Worm (Caenorhabditis elegans): ENCODE results near the gene chl-1.

Gene chl-1

DNA sequence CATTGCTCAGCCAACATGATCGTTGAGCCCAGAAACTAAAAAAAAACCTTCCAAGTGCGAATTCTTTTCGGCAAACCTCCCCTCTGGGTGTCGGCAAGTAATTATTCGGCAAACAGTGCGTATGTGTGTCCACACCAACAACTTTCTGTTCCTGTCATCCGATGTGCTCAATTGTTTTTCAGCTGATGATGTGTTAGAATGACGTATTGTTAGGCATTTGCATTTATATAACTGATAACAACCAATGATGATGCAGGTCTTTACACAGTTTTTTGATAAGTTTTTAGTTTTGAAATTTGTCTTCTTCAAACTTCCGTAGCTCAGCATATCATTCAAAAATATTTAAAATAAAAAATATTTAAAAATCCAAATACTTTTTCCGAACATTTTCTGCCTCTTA lies 26.1 kb downstream of the chl-1 start (continued):
- TF ChIP-seq hlh-30 (tag; optimal IDR thresholded peaks at IDR 0.05; ENCODE audit: insufficient read depth) (no peak), egl-43 (GFP tag; IDR thresholded peaks at IDR 0.05) (no peak), nhr-48 (tag; optimal IDR thresholded peaks at IDR 0.05) (no peak), madf-5 (GFP tag; IDR thresholded peaks at IDR 0.05) (no peak), pqm-1 (tag; optimal IDR thresholded peaks at IDR 0.05) (peak; percentile 73), daf-16 (GFP tag; optimal IDR thresholded peaks at IDR 0.05) (no peak), daf-16 (tag; optimal IDR thresholded peaks at IDR 0.05) (peak; percentile 75), jun-1 (tag; optimal IDR thresholded peaks at IDR 0.05) (no peak), cey-2 (tag; optimal IDR thresholded peaks at IDR 0.05; ENCODE audit: borderline replicate concordance, insufficient read depth) (no peak), dmd-6 (GFP tag; IDR thresholded peaks at IDR 0.05) (peak; percentile 49), F37D6.2 (tag; optimal IDR thresholded peaks at IDR 0.05) (no peak), mdl-1 (tag; optimal IDR thresholded peaks at IDR 0.05) (no peak), attf-4 (tag; optimal IDR thresholded peaks at IDR 0.05) (no peak), arid-1 (GFP tag; conservative IDR thresholded peaks at IDR 0.05) (no peak), hif-1 (tag; optimal IDR thresholded peaks at IDR 0.05) (peak in 1 of 2 experiments; percentile 25), nhr-28 (tag; optimal IDR thresholded peaks at IDR 0.05) (peak; percentile 69), ZK337.2 (GFP tag; IDR thresholded peaks at IDR 0.05) (no peak), ama-1 (optimal IDR thresholded peaks at IDR 0.05) (no peak), T20F7.1 (GFP tag; optimal IDR thresholded peaks at IDR 0.05) (no peak), duxl-1 (tag; optimal IDR thresholded peaks at IDR 0.05; ENCODE audit: poor library complexity) (no peak), zag-1 (tag; optimal IDR thresholded peaks at IDR 0.05) (no peak), pha-4 (GFP tag; IDR thresholded peaks at IDR 0.05) (no peak), pha-4 (tag; optimal IDR thresholded peaks at IDR 0.05) (no peak), lin-13 (GFP tag; optimal IDR thresholded peaks at IDR 0.05) (no peak), Y105C5A.15 (GFP tag; IDR thresholded peaks at IDR 0.05) (no peak), dve-1 (tag; optimal IDR thresholded peaks at IDR 0.05; ENCODE audit: insufficient read depth) (peak; percentile 35), egl-27 (tag; optimal IDR thresholded peaks at IDR 0.05) (no peak), tag-97 (GFP tag; IDR thresholded peaks at IDR 0.05) (no peak)

- no peak for TF ChIP-seq spr-3 (GFP tag; optimal IDR thresholded peaks at IDR 0.05)
- TF ChIP-seq duxl-1 (tag; optimal IDR thresholded peaks at IDR 0.05; ENCODE audit: poor library complexity), result no peak
- TF ChIP-seq nhr-102 (tag; optimal IDR thresholded peaks at IDR 0.05), result no peak
- TF ChIP-seq dpl-1 (GFP tag; optimal IDR thresholded peaks at IDR 0.05), result no peak
- no peak for TF ChIP-seq zag-1 (tag; optimal IDR thresholded peaks at IDR 0.05)
- no peak for TF ChIP-seq lin-15B (tag; optimal IDR thresholded peaks at IDR 0.05)
- TF ChIP-seq unc-62 (GFP tag; optimal IDR thresholded peaks at IDR 0.05 in 1 of 2), result no peak
- no peak for TF ChIP-seq unc-62 (tag; optimal IDR thresholded peaks at IDR 0.05)
- TF ChIP-seq tra-1 (GFP tag; IDR thresholded peaks at IDR 0.05), result no peak
- no peak for TF ChIP-seq mdt-29 (GFP tag; IDR thresholded peaks at IDR 0.05)
- TF ChIP-seq nhr-28 (tag; optimal IDR thresholded peaks at IDR 0.05), result peak; percentile 44
- TF ChIP-seq daf-16 (GFP tag; optimal IDR thresholded peaks at IDR 0.05), result no peak
- peak; percentile 54 for TF ChIP-seq daf-16 (tag; optimal IDR thresholded peaks at IDR 0.05)
- TF ChIP-seq sdz-12 (GFP tag; optimal IDR thresholded peaks at IDR 0.05), result no peak
- no peak for TF ChIP-seq vab-7 (GFP tag; IDR thresholded peaks at IDR 0.05)
- no peak for TF ChIP-seq nhr-77 (tag; optimal IDR thresholded peaks at IDR 0.05)
- no peak for TF ChIP-seq nhr-25 (tag; optimal IDR thresholded peaks at IDR 0.05; ENCODE audit: borderline replicate concordance, insufficient read depth)
- TF ChIP-seq nhr-41 (GFP tag; IDR thresholded peaks at IDR 0.05), result no peak
- TF ChIP-seq lim-7 (GFP tag; IDR thresholded peaks at IDR 0.05), result no peak
- no peak for TF ChIP-seq ces-1 (GFP tag; optimal IDR thresholded peaks at IDR 0.05)
- TF ChIP-seq saeg-2 (GFP tag; IDR thresholded peaks at IDR 0.05), result no peak
- TF ChIP-seq pqm-1 (tag; optimal IDR thresholded peaks at IDR 0.05), result peak; percentile 82
- no peak for TF ChIP-seq lin-29 (GFP tag; IDR thresholded peaks at IDR 0.05)
- no peak for TF ChIP-seq zip-2 (tag; optimal IDR thresholded peaks at IDR 0.05)
- peak; percentile 45 for TF ChIP-seq hlh-11 (tag; optimal IDR thresholded peaks at IDR 0.05)
- no peak for TF ChIP-seq set-16 (GFP tag; IDR thresholded peaks at IDR 0.05)
- TF ChIP-seq daf-8 (GFP tag; IDR thresholded peaks at IDR 0.05), result no peak
- no peak for TF ChIP-seq Y48G9A.11 (GFP tag; IDR thresholded peaks at IDR 0.05)
- TF ChIP-seq F37D6.2 (tag; optimal IDR thresholded peaks at IDR 0.05), result no peak
- no peak for TF ChIP-seq php-3 (GFP tag; IDR thresholded peaks at IDR 0.05)
- no peak for TF ChIP-seq egl-27 (tag; optimal IDR thresholded peaks at IDR 0.05)
Observed at ce11 chrIII:10376041-10376440, 29.0 kb downstream of the chl-1 start.
